Worm (Caenorhabditis elegans): ENCODE data around the gene Y75B8A.23.

DNA sequence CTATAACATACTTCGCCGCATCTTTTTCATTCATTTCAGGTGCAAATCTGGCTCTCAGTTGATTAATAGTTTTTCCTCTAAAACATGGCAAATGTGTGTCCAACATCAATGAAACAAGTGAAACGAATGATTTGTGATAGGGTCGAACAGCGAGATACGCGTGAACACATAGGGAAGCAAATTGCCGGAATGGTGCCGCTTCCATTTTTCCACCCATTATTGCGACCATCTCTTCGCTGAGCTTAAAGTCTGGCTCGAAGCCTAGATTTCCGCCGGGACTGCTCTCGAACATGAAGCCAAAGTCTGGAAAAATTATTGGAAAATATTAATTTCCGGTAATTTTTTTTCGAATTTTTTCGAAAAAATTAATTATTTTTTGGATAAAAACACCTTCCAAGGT, 2.9 kb downstream of the Y75B8A.23 start:
- TF ChIP-seq skn-1 (tag; optimal IDR thresholded peaks at IDR 0.05), result no peak
- no peak for TF ChIP-seq C34B4.2 (tag; optimal IDR thresholded peaks at IDR 0.05)
- TF ChIP-seq fos-1 (tag; optimal IDR thresholded peaks at IDR 0.05), result no peak
- no peak for TF ChIP-seq ceh-82 (tag; optimal IDR thresholded peaks at IDR 0.05)
- TF ChIP-seq nhr-90 (tag; optimal IDR thresholded peaks at IDR 0.05; ENCODE audit: poor library complexity), result no peak
